Worm (Caenorhabditis elegans) whole organism, L4/young adult: ENCODE results near the gene oig-5.

Source experiments
- W03F9.2 ChIP-seq: fragments of 150-350 bp; optimal IDR thresholded peaks from 2 replicates; lab custom pipeline; 2014; ENCODE audit warnings: missing biosample characterization, missing genetic modification characterization
- him-1 ChIP-seq: sonication (generic microtip); optimal IDR thresholded peaks from 2 replicates; lab custom pipeline; 2016; ENCODE audit warnings: missing genotype, missing genetic modification reagents, missing genetic modification characterization, missing compliant biosample characterization

DNA sequence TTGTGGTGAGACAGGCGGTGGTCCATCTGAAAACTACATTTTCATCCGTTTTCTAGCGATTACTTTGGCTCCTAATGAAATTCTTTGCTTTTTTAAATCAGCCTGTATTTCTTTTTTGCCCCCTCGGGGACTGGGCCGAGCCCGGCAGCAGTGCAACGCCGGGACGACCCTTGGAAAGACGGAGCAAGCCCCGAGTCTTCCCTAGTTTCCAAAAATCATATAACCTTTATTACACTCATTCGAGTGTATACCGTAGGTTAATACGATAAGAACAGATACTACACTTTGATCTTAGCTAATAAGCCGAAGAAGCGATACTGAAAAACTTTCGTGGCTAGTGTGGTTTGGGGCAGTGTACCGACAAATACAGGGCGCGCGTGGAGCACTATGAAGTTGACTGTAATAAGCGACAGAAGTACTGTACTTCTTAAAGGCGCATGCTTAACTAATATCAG lies 42.3 kb upstream of the oig-5 start:
- TF ChIP-seq W03F9.2: peak; percentile 33
- no peak for TF ChIP-seq him-1 (tag; lab: Kevin White, UChicago)
